Fruit fly (Drosophila melanogaster): ENCODE measurements around the gene CG4998.
A peak's percentile ranks its signal among the peaks of the same experiment; 100 is the strongest.

CG4998 gene

DNA sequence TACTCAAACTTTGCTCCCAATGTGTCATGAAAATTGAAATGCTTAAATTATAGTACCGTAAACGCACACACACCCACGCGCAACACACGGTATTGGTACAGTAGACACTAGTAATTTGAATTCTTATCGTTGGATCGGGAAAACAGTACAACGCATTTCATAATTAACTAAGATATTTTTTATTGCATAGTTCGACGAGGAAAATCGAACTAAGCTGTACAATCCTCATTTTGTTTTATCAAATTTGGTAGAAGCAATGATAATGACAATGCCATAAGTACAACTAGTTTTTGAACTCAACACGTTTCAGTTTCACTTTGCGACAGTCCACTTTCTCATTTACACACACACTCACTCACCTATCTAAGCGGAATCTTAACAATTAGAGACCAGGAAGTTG lies 42.0 kb downstream of the CG4998 start (continued):
- TF ChIP-seq CG12659 (GFP tag; optimal IDR thresholded peaks at IDR 0.05) = peak; percentile 62
- TF ChIP-seq HLH3B (GFP tag; IDR thresholded peaks at IDR 0.05) = peak; percentile 60
- TF ChIP-seq CG18262 (tag; optimal IDR thresholded peaks at IDR 0.05) = peak; percentile 64
- TF ChIP-seq grau (tag; optimal IDR thresholded peaks at IDR 0.05) = peak; percentile 99
- peak; percentile 70 for TF ChIP-seq PHDP (tag; optimal IDR thresholded peaks at IDR 0.05)
- peak; percentile 58 for TF ChIP-seq CG4328 (GFP tag; optimal IDR thresholded peaks at IDR 0.05)
- peak; percentile 34 for TF ChIP-seq bcd (GFP tag; optimal IDR thresholded peaks at IDR 0.05)
- peak; percentile 87 for TF ChIP-seq CG2678 (tag; optimal IDR thresholded peaks at IDR 0.05)
- peak; percentile 28 for TF ChIP-seq eyg (GFP tag; optimal IDR thresholded peaks at IDR 0.05)
- TF ChIP-seq tap (tag; optimal IDR thresholded peaks at IDR 0.05) = peak; percentile 75
- TF ChIP-seq pho (GFP tag; optimal IDR thresholded peaks at IDR 0.05) = peak; percentile 59
- TF ChIP-seq CG10147 (GFP tag; optimal IDR thresholded peaks at IDR 0.05) = peak; percentile 60
- no peak for TF ChIP-seq CG31365 (tag; optimal IDR thresholded peaks at IDR 0.05)
- no peak for TF ChIP-seq unc-4 (GFP tag; IDR thresholded peaks at IDR 0.05; ENCODE audit: partially characterized antibody)
- TF ChIP-seq grn (GFP tag; optimal IDR thresholded peaks at IDR 0.05) = no peak
- TF ChIP-seq CG1529 (GFP tag; optimal IDR thresholded peaks at IDR 0.05) = peak; percentile 34
- no peak for TF ChIP-seq cwo (GFP tag; optimal IDR thresholded peaks at IDR 0.05)
- TF ChIP-seq Trl (optimal IDR thresholded peaks at IDR 0.05) = no peak
- TF ChIP-seq Trl (GFP tag; optimal IDR thresholded peaks at IDR 0.05) = peak; percentile 60
- peak; percentile 18 for TF ChIP-seq CG1647 (GFP tag; optimal IDR thresholded peaks at IDR 0.05)
- peak; percentile 64 for TF ChIP-seq pum (GFP tag; optimal IDR thresholded peaks at IDR 0.05)
- peak; percentile 64 for TF ChIP-seq Sox100B (GFP tag; optimal IDR thresholded peaks at IDR 0.05)
- TF ChIP-seq cas (GFP tag; IDR thresholded peaks at IDR 0.05) = no peak
- no peak for TF ChIP-seq CG34224 (GFP tag; IDR thresholded peaks at IDR 0.05; ENCODE audit: partially characterized antibody)
- no peak for TF ChIP-seq CG14860 (GFP tag; IDR thresholded peaks at IDR 0.05; ENCODE audit: partially characterized antibody)
- no peak for TF ChIP-seq br (optimal IDR thresholded peaks at IDR 0.05)
- no peak for TF ChIP-seq nom (GFP tag; optimal IDR thresholded peaks at IDR 0.05)
- no peak for TF ChIP-seq Elba2 (GFP tag; optimal IDR thresholded peaks at IDR 0.05)
- no peak for TF ChIP-seq bowl (GFP tag; IDR thresholded peaks at IDR 0.05)
- TF ChIP-seq exex (tag; optimal IDR thresholded peaks at IDR 0.05) = no peak
- TF ChIP-seq sug (tag; optimal IDR thresholded peaks at IDR 0.05) = no peak
- no peak for TF ChIP-seq CG1024 (GFP tag; IDR thresholded peaks at IDR 0.05)
- no peak for TF ChIP-seq tna (GFP tag; IDR thresholded peaks at IDR 0.05; ENCODE audit: partially characterized antibody)
- peak; percentile 0 for TF ChIP-seq Usf (GFP tag; optimal IDR thresholded peaks at IDR 0.05)
- TF ChIP-seq Chrac-16 (GFP tag; optimal IDR thresholded peaks at IDR 0.05) = peak; percentile 69
- no peak; the same call in none of the 2 replicates for TF ChIP-seq CG7372 (GFP tag; IDR thresholded peaks at IDR 0.05)
- peak; percentile 44 for TF ChIP-seq CG15514 (GFP tag; optimal IDR thresholded peaks at IDR 0.05)
- peak; percentile 59 for TF ChIP-seq gcm (GFP tag; optimal IDR thresholded peaks at IDR 0.05)
- no peak for TF ChIP-seq ERR (GFP tag; optimal IDR thresholded peaks at IDR 0.05)
- peak; percentile 29; the same call in 1 of the 2 replicates for TF ChIP-seq Poxn (GFP tag; IDR thresholded peaks at IDR 0.05)
- TF ChIP-seq Kr (GFP tag; optimal IDR thresholded peaks at IDR 0.05) = no peak
- TF ChIP-seq CG11247 (GFP tag; IDR thresholded peaks at IDR 0.05) = peak; percentile 59
- TF ChIP-seq CG8388 (GFP tag; optimal IDR thresholded peaks at IDR 0.05) = peak; percentile 57
- TF ChIP-seq hth (optimal IDR thresholded peaks at IDR 0.05) = no peak
- TF ChIP-seq Lhr (GFP tag; optimal IDR thresholded peaks at IDR 0.05) = no peak
- TF ChIP-seq Atf-2 (GFP tag; optimal IDR thresholded peaks at IDR 0.05) = peak; percentile 25
- TF ChIP-seq chn (GFP tag; optimal IDR thresholded peaks at IDR 0.05) = peak; percentile 38
- peak; percentile 54 for TF ChIP-seq nmo (GFP tag; optimal IDR thresholded peaks at IDR 0.05)
- no peak; the same call in 1 of the 2 replicates for TF ChIP-seq lmd (GFP tag; IDR thresholded peaks at IDR 0.05)
- TF ChIP-seq CG13287 (GFP tag; IDR thresholded peaks at IDR 0.05; ENCODE audit: partially characterized antibody) = no peak
- peak; percentile 30 for TF ChIP-seq CG5180 (GFP tag; optimal IDR thresholded peaks at IDR 0.05)
